Worm (Caenorhabditis elegans): Measurements from ENCODE around the gene F58G1.2.

DNA sequence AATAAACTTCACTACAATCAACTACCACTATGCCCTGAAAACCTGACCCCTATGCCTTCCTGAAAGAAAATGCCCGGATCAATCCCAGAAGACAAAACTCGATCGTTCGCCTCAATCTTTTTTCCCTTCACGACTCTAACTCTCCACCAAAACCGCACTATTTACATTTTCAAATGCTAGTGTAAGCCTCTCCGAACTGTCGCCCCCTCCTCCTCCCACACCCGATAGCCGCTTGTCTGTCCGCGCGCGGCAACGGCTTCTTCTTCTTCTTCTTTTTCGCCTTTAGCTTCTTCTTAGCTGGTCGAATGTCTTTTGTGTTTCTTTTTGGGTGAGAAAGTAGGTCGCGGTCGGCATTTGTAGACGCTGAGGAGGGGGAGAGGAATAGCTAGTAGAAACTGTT lies 41.4 kb upstream of the F58G1.2 start:
- TF ChIP-seq T22C8.4 (GFP tag; IDR thresholded peaks at IDR 0.05) (no peak), cog-1 (tag; optimal IDR thresholded peaks at IDR 0.05) (no peak), klf-2 (GFP tag; conservative IDR thresholded peaks at IDR 0.05) (no peak), flt-1 (GFP tag; IDR thresholded peaks at IDR 0.05) (no peak), ztf-23 (GFP tag; IDR thresholded peaks at IDR 0.05) (no peak), med-1 (GFP tag; optimal IDR thresholded peaks at IDR 0.05; ENCODE audit: insufficient read depth) (no peak), tab-1 (GFP tag; IDR thresholded peaks at IDR 0.05) (no peak), ref-1 (GFP tag; conservative IDR thresholded peaks at IDR 0.05) (no peak), ztf-29 (GFP tag; IDR thresholded peaks at IDR 0.05) (no peak)

Data from whole organism, midembryonic.